Fruit fly (Drosophila melanogaster): ENCODE data around the gene CG31431.

Gene CG31431

dm6 chr3R:21838505-21838956 is 31.9 kb upstream of the CG31431 start (continued):
- peak; percentile 61 for TF ChIP-seq vri (GFP tag; optimal IDR thresholded peaks at IDR 0.05)
- TF ChIP-seq CG9139 (GFP tag; optimal IDR thresholded peaks at IDR 0.05), result peak; percentile 80
- TF ChIP-seq CG7368 (GFP tag; optimal IDR thresholded peaks at IDR 0.05), result peak; percentile 55
- peak; percentile 82 for TF ChIP-seq cyc (GFP tag; optimal IDR thresholded peaks at IDR 0.05)
- peak; percentile 92 for TF ChIP-seq Met (GFP tag; optimal IDR thresholded peaks at IDR 0.05)
- peak; percentile 87 for TF ChIP-seq achi (GFP tag; optimal IDR thresholded peaks at IDR 0.05)
- peak; percentile 91 for TF ChIP-seq CG31627 (GFP tag; optimal IDR thresholded peaks at IDR 0.05)
- peak; percentile 91 for TF ChIP-seq lz (GFP tag; optimal IDR thresholded peaks at IDR 0.05)

dm6 chr3R:21839636-21840035 is 30.8 kb upstream of the CG31431 start:
- TF ChIP-seq eg (GFP tag; IDR thresholded peaks at IDR 0.05), result 0 out of 3 replicates have a peak, but pooled peaks have one; percentile 50
- peak; percentile 35 for TF ChIP-seq pdm3 (GFP tag; optimal IDR thresholded peaks at IDR 0.05)
- peak; percentile 86 for TF ChIP-seq CG34406 (GFP tag; optimal IDR thresholded peaks at IDR 0.05)
- peak; percentile 18 for TF ChIP-seq Eip75B (GFP tag; optimal IDR thresholded peaks at IDR 0.05)
- no peak; the same call in 2 of the 3 replicates for TF ChIP-seq CG6163 (GFP tag; IDR thresholded peaks at IDR 0.05)
- TF ChIP-seq Hr39 (GFP tag; optimal IDR thresholded peaks at IDR 0.05), result no peak
- peak; percentile 69 for TF ChIP-seq CG9139 (GFP tag; optimal IDR thresholded peaks at IDR 0.05)
- peak; percentile 79 for TF ChIP-seq CG32006 (GFP tag; optimal IDR thresholded peaks at IDR 0.05)
- TF ChIP-seq CG15336 (GFP tag; IDR thresholded peaks at IDR 0.05), result peak; percentile 79
- TF ChIP-seq Eip93F (GFP tag; optimal IDR thresholded peaks at IDR 0.05), result no peak
- TF ChIP-seq Met (GFP tag; optimal IDR thresholded peaks at IDR 0.05), result peak; percentile 24
- TF ChIP-seq Gug (GFP tag; IDR thresholded peaks at IDR 0.05), result no peak
- no peak for TF ChIP-seq Ets21C (GFP tag; optimal IDR thresholded peaks at IDR 0.05)
- TF ChIP-seq fd85E (GFP tag; optimal IDR thresholded peaks at IDR 0.05), result no peak
- TF ChIP-seq fd59A (GFP tag; optimal IDR thresholded peaks at IDR 0.05), result peak; percentile 17
- peak; percentile 91 for TF ChIP-seq dsx (GFP tag; optimal IDR thresholded peaks at IDR 0.05; ENCODE audit: poor library complexity, severe bottlenecking)
- peak; percentile 35 for TF ChIP-seq CG16779 (tag; optimal IDR thresholded peaks at IDR 0.05)
- no peak for TF ChIP-seq CG6854 (GFP tag; optimal IDR thresholded peaks at IDR 0.05)
- peak; percentile 16 for TF ChIP-seq CG8319 (GFP tag; optimal IDR thresholded peaks at IDR 0.05)
- peak; percentile 42 to 78 for TF ChIP-seq salr (GFP tag; optimal IDR thresholded peaks at IDR 0.05)
- peak; percentile 12 for TF ChIP-seq Blimp-1 (GFP tag; optimal IDR thresholded peaks at IDR 0.05)
- peak; percentile 80 for TF ChIP-seq CG10631 (GFP tag; optimal IDR thresholded peaks at IDR 0.05)
- TF ChIP-seq OdsH (GFP tag; optimal IDR thresholded peaks at IDR 0.05), result peak; percentile 69
- peak; percentile 91 for TF ChIP-seq Ets96B (tag; optimal IDR thresholded peaks at IDR 0.05)
- peak; percentile 19 for TF ChIP-seq CG7368 (GFP tag; optimal IDR thresholded peaks at IDR 0.05)
- TF ChIP-seq CG6276 (GFP tag; optimal IDR thresholded peaks at IDR 0.05), result peak; percentile 88
- peak; percentile 82 for TF ChIP-seq achi (GFP tag; optimal IDR thresholded peaks at IDR 0.05)
- TF ChIP-seq lz (GFP tag; optimal IDR thresholded peaks at IDR 0.05), result no peak
- TF ChIP-seq Sox15 (GFP tag; optimal IDR thresholded peaks at IDR 0.05), result no peak
- no peak for TF ChIP-seq cyc (GFP tag; optimal IDR thresholded peaks at IDR 0.05)
- peak; percentile 41 for TF ChIP-seq Smox (GFP tag; optimal IDR thresholded peaks at IDR 0.05)
- peak; percentile 45 for TF ChIP-seq topi (GFP tag; optimal IDR thresholded peaks at IDR 0.05)
- TF ChIP-seq dac (GFP tag; optimal IDR thresholded peaks at IDR 0.05), result no peak
- peak; percentile 12 for TF ChIP-seq CG6792 (GFP tag; optimal IDR thresholded peaks at IDR 0.05)
- TF ChIP-seq CG31627 (GFP tag; optimal IDR thresholded peaks at IDR 0.05), result peak; percentile 23
- TF ChIP-seq Sox14 (GFP tag; optimal IDR thresholded peaks at IDR 0.05), result no peak
- no peak for TF ChIP-seq Sox102F (GFP tag; optimal IDR thresholded peaks at IDR 0.05)
- TF ChIP-seq Hr4 (GFP tag; optimal IDR thresholded peaks at IDR 0.05), result peak; percentile 21
- TF ChIP-seq vri (GFP tag; optimal IDR thresholded peaks at IDR 0.05), result no peak
- TF ChIP-seq fkh (GFP tag; optimal IDR thresholded peaks at IDR 0.05), result no peak
- peak; percentile 79 for TF ChIP-seq CG6808 (GFP tag; optimal IDR thresholded peaks at IDR 0.05)
- peak; percentile 91 for TF ChIP-seq CG3032 (tag; optimal IDR thresholded peaks at IDR 0.05)
- peak; percentile 90 for TF ChIP-seq Eip78C (GFP tag)
- no peak for TF ChIP-seq CG11294 (GFP tag; IDR thresholded peaks at IDR 0.05)
- no peak for TF ChIP-seq Hr38 (GFP tag; optimal IDR thresholded peaks at IDR 0.05)
- TF ChIP-seq net (GFP tag; optimal IDR thresholded peaks at IDR 0.05), result peak; percentile 60
- TF ChIP-seq CG11762 (GFP tag; optimal IDR thresholded peaks at IDR 0.05; ENCODE audit: insufficient read depth), result peak; percentile 20
- peak; percentile 75 to 88 for TF ChIP-seq ss (GFP tag; optimal IDR thresholded peaks at IDR 0.05)

Data from whole organism, prepupa.